Fruit fly (Drosophila melanogaster) whole organism, embryonic: ENCODE results near the gene CG11307.
A peak's percentile ranks its signal among the peaks of the same experiment; 100 is the strongest.

Source experiments
- Atf6 ChIP-seq: fragments of 200-800 bp; sonication (Bioruptor generic); IDR thresholded peaks from 2 replicates; pipeline ENCODE4 v1.3.6; 2022; ENCODE audit warnings: missing biosample characterization, missing genetic modification characterization
- CG1024 ChIP-seq: fragments of 200-800 bp; sonication (Bioruptor generic); IDR thresholded peaks from 2 replicates; pipeline ENCODE4 v1.3.6; 2022; ENCODE audit warnings: missing biosample characterization, missing genetic modification characterization
- CG10543 ChIP-seq: fragments of 200-800 bp; sonication (Bioruptor generic); optimal IDR thresholded peaks from 3 replicates; lab custom pipeline; 2017; ENCODE audit warnings: missing biosample characterization, mild to moderate bottlenecking, missing genetic modification characterization, moderate library complexity
- CG11560 ChIP-seq: fragments of 200-800 bp; sonication (Bioruptor generic); IDR thresholded peaks from 3 replicates; pipeline ENCODE4 v1.3.6; 2022; ENCODE audit warnings: missing biosample characterization, missing genetic modification characterization
- CG13296 ChIP-seq: fragments of 200-800 bp; sonication (Bioruptor generic); optimal IDR thresholded peaks from 3 replicates; lab custom pipeline; 2018; ENCODE audit warnings: missing biosample characterization, mild to moderate bottlenecking, missing genetic modification characterization
- CG13894 ChIP-seq: fragments of 200-800 bp; sonication (Bioruptor generic); optimal IDR thresholded peaks from 3 replicates; lab custom pipeline; 2018; ENCODE audit warnings: missing biosample characterization, mild to moderate bottlenecking, missing genetic modification characterization, moderate library complexity
- CG15479 ChIP-seq: fragments of 200-800 bp; sonication (Bioruptor generic); optimal IDR thresholded peaks from 3 replicates; lab custom pipeline; 2019; ENCODE audit warnings: missing biosample characterization, mild to moderate bottlenecking, missing genetic modification characterization, moderate library complexity
- CG1602 ChIP-seq: fragments of 200-800 bp; sonication (Bioruptor generic); optimal IDR thresholded peaks from 3 replicates; lab custom pipeline; 2016; ENCODE audit warnings: missing biosample characterization, missing genetic modification characterization
- CG17802 ChIP-seq: fragments of 200-800 bp; sonication (Bioruptor generic); optimal IDR thresholded peaks from 2 replicates; lab custom pipeline; 2018; ENCODE audit warnings: missing biosample characterization, mild to moderate bottlenecking, missing genetic modification characterization, moderate library complexity
- CG18262 ChIP-seq: fragments of 200-800 bp; optimal IDR thresholded peaks from 3 replicates; lab custom pipeline; 2019; ENCODE audit warnings: missing biosample characterization, mild to moderate bottlenecking, missing genetic modification characterization, moderate library complexity
- CG2116 ChIP-seq: fragments of 200-800 bp; sonication (Bioruptor generic); optimal IDR thresholded peaks from 3 replicates; lab custom pipeline; 2018; ENCODE audit warnings: missing biosample characterization, mild to moderate bottlenecking, missing genetic modification characterization
- CG3281 ChIP-seq: fragments of 200-800 bp; sonication (Bioruptor generic); optimal IDR thresholded peaks from 3 replicates; lab custom pipeline; 2017; ENCODE audit warnings: missing biosample characterization, mild to moderate bottlenecking, missing genetic modification characterization
- CG42726 ChIP-seq: fragments of 200-800 bp; sonication (Bioruptor generic); IDR thresholded peaks from 2 replicates; pipeline ENCODE4 v1.3.6; 2022; ENCODE audit warnings: missing biosample characterization, missing genetic modification characterization; ENCODE audit not compliant: partially characterized antibody
- CG4282 ChIP-seq: fragments of 200-800 bp; sonication (Bioruptor generic); optimal IDR thresholded peaks from 2 replicates; lab custom pipeline; 2016; ENCODE audit warnings: missing biosample characterization, missing genetic modification characterization
- CG4424 ChIP-seq: fragments of 200-800 bp; sonication (Bioruptor generic); optimal IDR thresholded peaks from 3 replicates; lab custom pipeline; 2016; ENCODE audit warnings: missing biosample characterization, missing genetic modification characterization
- CG6683 ChIP-seq: fragments of 200-800 bp; sonication (Bioruptor generic); optimal IDR thresholded peaks from 2 replicates; lab custom pipeline; 2017; ENCODE audit warnings: missing biosample characterization, mild to moderate bottlenecking, missing genetic modification characterization, missing genetic modification reagents
- CG6765 ChIP-seq: fragments of 200-800 bp; sonication (Bioruptor generic); optimal IDR thresholded peaks from 3 replicates; lab custom pipeline; 2017; ENCODE audit warnings: missing biosample characterization, mild to moderate bottlenecking, missing genetic modification characterization
- CG6791 ChIP-seq: fragments of 200-800 bp; sonication (Bioruptor generic); IDR thresholded peaks from 3 replicates; pipeline ENCODE4 v1.3.6; 2022; ENCODE audit warnings: missing biosample characterization, missing genetic modification characterization; ENCODE audit not compliant: partially characterized antibody
- CG8089 ChIP-seq: fragments of 200-800 bp; sonication (Bioruptor generic); optimal IDR thresholded peaks from 3 replicates; lab custom pipeline; 2016; ENCODE audit warnings: missing biosample characterization, missing genetic modification characterization
- CG8478 ChIP-seq: fragments of >200 bp; optimal IDR thresholded peaks from 2 replicates; lab custom pipeline; 2018
- CG9437 ChIP-seq: fragments of 200-800 bp; sonication (Bioruptor generic); optimal IDR thresholded peaks from 2 replicates; lab custom pipeline; 2018; ENCODE audit warnings: missing biosample characterization, mild to moderate bottlenecking, missing genetic modification characterization
- CrebB ChIP-seq: fragments of 200-800 bp; sonication (Bioruptor generic); optimal IDR thresholded peaks from 3 replicates; lab custom pipeline; 2018; ENCODE audit warnings: missing biosample characterization, mild to moderate bottlenecking, missing genetic modification characterization
- D19A ChIP-seq: fragments of 200-800 bp; optimal IDR thresholded peaks from 3 replicates; lab custom pipeline; 2019; ENCODE audit warnings: missing biosample characterization, mild to moderate bottlenecking, missing genetic modification characterization, moderate library complexity
- Dbx ChIP-seq: fragments of 200-800 bp; sonication (Bioruptor generic); IDR thresholded peaks from 3 replicates; pipeline ENCODE4 v1.3.6; 2022; ENCODE audit warnings: missing biosample characterization, missing genetic modification characterization
- Dip3 ChIP-seq: fragments of 200-800 bp; sonication (Bioruptor generic); optimal IDR thresholded peaks from 3 replicates; lab custom pipeline; 2016; ENCODE audit warnings: missing biosample characterization, missing genetic modification characterization
- E2f1 ChIP-seq: fragments of 200-800 bp; sonication (Bioruptor generic); IDR thresholded peaks from 2 replicates; pipeline ENCODE4 v1.3.6; 2022; ENCODE audit warnings: missing biosample characterization, missing genetic modification characterization
- HLH4C ChIP-seq: fragments of 200-800 bp; sonication (Bioruptor generic); IDR thresholded peaks from 3 replicates; pipeline ENCODE4 v1.3.6; 2022; ENCODE audit warnings: missing biosample characterization, missing genetic modification characterization; ENCODE audit not compliant: partially characterized antibody
- Hr3 ChIP-seq: fragments of 200-800 bp; sonication (Bioruptor generic); optimal IDR thresholded peaks from 3 replicates; lab custom pipeline; 2016; ENCODE audit warnings: missing biosample characterization, missing genetic modification characterization
- PHDP ChIP-seq: fragments of 200-800 bp; sonication (Bioruptor generic); optimal IDR thresholded peaks from 3 replicates; lab custom pipeline; 2018; ENCODE audit warnings: missing biosample characterization, mild to moderate bottlenecking, missing genetic modification characterization, moderate library complexity
- Sry-δ ChIP-seq: fragments of 200-800 bp; sonication (Bioruptor generic); optimal IDR thresholded peaks from 2 replicates; lab custom pipeline; 2016; ENCODE audit warnings: missing biosample characterization, missing genetic modification characterization
- Ssrp ChIP-seq: fragments of 200-800 bp; sonication (Bioruptor generic); optimal IDR thresholded peaks from 2 replicates; lab custom pipeline; 2018; ENCODE audit warnings: missing biosample characterization, mild to moderate bottlenecking, missing genetic modification characterization, moderate library complexity
- Tbp ChIP-seq: fragments of >200 bp; optimal IDR thresholded peaks from 2 replicates; lab custom pipeline; 2018; ENCODE audit warnings: missing biosample characterization, missing genetic modification characterization
- Usf ChIP-seq: fragments of 200-800 bp; sonication (Bioruptor generic); optimal IDR thresholded peaks from 2 replicates; lab custom pipeline; 2017; ENCODE audit warnings: missing genotype, missing biosample characterization, missing genetic modification characterization
- abd-A ChIP-seq: fragments of 200-800 bp; sonication (Bioruptor generic); optimal IDR thresholded peaks from 3 replicates; lab custom pipeline; 2019; ENCODE audit warnings: missing biosample characterization, mild to moderate bottlenecking, missing genetic modification characterization, moderate library complexity
- disco-r ChIP-seq: fragments of 200-800 bp; sonication (Bioruptor generic); optimal IDR thresholded peaks from 2 replicates; lab custom pipeline; 2016; ENCODE audit warnings: missing biosample characterization, missing genetic modification characterization
- dpn ChIP-seq, 2 experiments: fragments of 200-800 bp; sonication (Bioruptor generic); optimal IDR thresholded peaks; 3 replicates each; lab custom pipeline; 2016; ENCODE audit warnings: missing biosample characterization in 2 of 2, missing genetic modification characterization in 2 of 2
- emc ChIP-seq: fragments of 200-800 bp; sonication (Bioruptor generic); optimal IDR thresholded peaks from 2 replicates; lab custom pipeline; 2016; ENCODE audit warnings: missing biosample characterization, missing genetic modification characterization
- en ChIP-seq: fragments of 200-800 bp; sonication (Bioruptor generic); optimal IDR thresholded peaks from 2 replicates; lab custom pipeline; 2016; ENCODE audit warnings: missing biosample characterization, missing genetic modification characterization
- fru ChIP-seq: fragments of >200 bp; optimal IDR thresholded peaks from 2 replicates; lab custom pipeline; 2017
- fu2 ChIP-seq: fragments of 200-800 bp; sonication (Bioruptor generic); optimal IDR thresholded peaks from 2 replicates; lab custom pipeline; 2016; ENCODE audit warnings: missing biosample characterization, missing genetic modification characterization
- gcm2 ChIP-seq: fragments of 200-800 bp; sonication (Bioruptor generic); optimal IDR thresholded peaks from 2 replicates; lab custom pipeline; 2016; ENCODE audit warnings: missing biosample characterization, missing genetic modification characterization
- hbn ChIP-seq: fragments of 200-800 bp; sonication (Bioruptor generic); IDR thresholded peaks from 2 replicates; pipeline ENCODE4 v1.3.6; 2022; ENCODE audit warnings: missing biosample characterization, missing genetic modification characterization; ENCODE audit not compliant: partially characterized antibody
- kni ChIP-seq: fragments of 200-800 bp; sonication (Bioruptor generic); optimal IDR thresholded peaks from 3 replicates; lab custom pipeline; 2017; ENCODE audit warnings: mild to moderate bottlenecking, missing biosample characterization, missing genetic modification reagents, missing genetic modification characterization
- lab ChIP-seq: fragments of 200-800 bp; sonication (Bioruptor generic); optimal IDR thresholded peaks from 3 replicates; lab custom pipeline; 2017; ENCODE audit warnings: missing biosample characterization, missing genetic modification characterization, mild to moderate bottlenecking, moderate library complexity, missing genetic modification reagents
- lov ChIP-seq, 2 experiments: fragments of 200-800 bp in 1 of 2; fragments of >200 bp in 1 of 2; sonication (Bioruptor generic) in 1 of 2; IDR thresholded peaks in 1 of 2; optimal IDR thresholded peaks in 1 of 2; 2 replicates in 1 of 2; 3 replicates in 1 of 2; pipeline versions ENCODE4 v1.3.6 to Lab custom; 2017 to 2022; ENCODE audit warnings: missing biosample characterization in 1 of 2, missing genetic modification characterization in 1 of 2
- p53 ChIP-seq: fragments of 200-800 bp; sonication (Bioruptor generic); optimal IDR thresholded peaks from 2 replicates; lab custom pipeline; 2016; ENCODE audit warnings: missing biosample characterization, missing genetic modification characterization
- pum ChIP-seq: fragments of 200-800 bp; sonication (Bioruptor generic); optimal IDR thresholded peaks from 2 replicates; lab custom pipeline; 2016; ENCODE audit warnings: missing biosample characterization, missing genetic modification characterization
- sob ChIP-seq: fragments of 200-800 bp; sonication (Bioruptor generic); IDR thresholded peaks from 2 replicates; pipeline ENCODE4 v1.3.6; 2022; ENCODE audit warnings: missing biosample characterization, missing genetic modification characterization
- tna ChIP-seq: fragments of 200-800 bp; sonication (Bioruptor generic); IDR thresholded peaks from 2 replicates; pipeline ENCODE4 v1.3.6; 2022; ENCODE audit warnings: missing biosample characterization, missing genetic modification characterization; ENCODE audit not compliant: partially characterized antibody
- trem ChIP-seq: fragments of 200-800 bp; optimal IDR thresholded peaks from 3 replicates; lab custom pipeline; 2019; ENCODE audit warnings: missing biosample characterization, mild to moderate bottlenecking, missing genetic modification characterization, moderate library complexity
- zen2 ChIP-seq: fragments of 200-800 bp; sonication (Bioruptor generic); IDR thresholded peaks from 3 replicates; pipeline ENCODE4 v1.3.6; 2022; ENCODE audit warnings: missing biosample characterization, missing genetic modification characterization; ENCODE audit not compliant: partially characterized antibody

Gene CG11307

DNA sequence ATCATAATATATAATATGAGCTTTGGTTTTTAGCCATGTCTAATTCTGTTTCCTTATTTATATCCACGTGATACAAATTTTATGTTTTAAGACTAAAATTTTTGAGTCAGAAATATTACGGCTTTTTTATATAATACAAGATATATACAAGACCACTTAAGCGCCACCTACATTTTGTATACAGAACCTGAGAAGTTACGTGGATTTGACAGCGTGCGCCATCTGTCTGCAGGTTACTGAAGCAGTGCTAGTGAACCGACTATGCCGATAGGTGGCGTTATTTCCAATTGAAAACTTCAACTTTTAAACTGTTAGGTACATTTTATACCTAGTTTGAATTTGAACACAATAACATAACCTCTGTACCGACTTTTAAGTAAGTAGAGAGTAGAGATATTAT, 35.3 kb downstream of the CG11307 start (continued):
- TF ChIP-seq en (GFP tag; lab: Kevin White, UChicago) (peak; percentile 44), CrebB (peak; percentile 18), CG2116 (GFP tag; lab: Kevin White, UChicago) (no peak), zen2 (GFP tag; lab: Robert Waterston, UW) (no peak), CG8089 (GFP tag; lab: Kevin White, UChicago) (peak; percentile 77), CG17802 (tag; lab: Kevin White, UChicago) (peak; percentile 17), sob (GFP tag; lab: Robert Waterston, UW) (peak; percentile 70; the same call in 1 of the 2 replicates), CG18262 (tag; lab: Kevin White, UChicago) (peak; percentile 57), Tbp (GFP tag; lab: Kevin White, UChicago) (no peak), abd-A (no peak), CG10543 (no peak), CG11560 (tag; lab: Robert Waterston, UW) (no peak), pum (GFP tag; lab: Kevin White, UChicago) (peak; percentile 78), Ssrp (peak; percentile 46), kni (GFP tag; lab: Kevin White, UChicago) (no peak), HLH4C (GFP tag; lab: Robert Waterston, UW) (no peak), Sry-δ (peak; percentile 33), trem (tag; lab: Kevin White, UChicago) (peak; percentile 61), disco-r (peak; percentile 55), Atf6 (GFP tag; lab: Robert Waterston, UW) (no peak), tna (no peak), PHDP (tag; lab: Kevin White, UChicago) (peak; percentile 65), CG13894 (tag; lab: Kevin White, UChicago) (peak; percentile 57), CG1024 (GFP tag; lab: Robert Waterston, UW) (0 out of 2 replicates have a peak, but pooled peaks have one; percentile 24), CG6765 (GFP tag; lab: Kevin White, UChicago) (no peak), E2f1 (peak; percentile 55; the same call in 1 of the 2 replicates), CG1602 (GFP tag; lab: Kevin White, UChicago) (peak; percentile 82), hbn (no peak), CG15479 (GFP tag; lab: Kevin White, UChicago) (no peak), CG13296 (GFP tag; lab: Kevin White, UChicago) (no peak), D19A (tag; lab: Kevin White, UChicago) (peak; percentile 47), fu2 (GFP tag; lab: Kevin White, UChicago) (peak; percentile 34), CG4282 (GFP tag; lab: Kevin White, UChicago) (no peak), CG6683 (GFP tag; lab: Kevin White, UChicago) (no peak), fru (lab: Kevin White, UChicago) (no peak), lab (peak; percentile 34), dpn (GFP tag; optimal IDR thresholded peaks at IDR 0.05; lab: Kevin White, UChicago) (peak; percentile 77 to 82), Dbx (GFP tag; lab: Robert Waterston, UW) (peak; percentile 81), emc (no peak), CG6791 (peak; percentile 55; the same call in 1 of the 3 replicates), p53 (GFP tag; lab: Kevin White, UChicago) (peak; percentile 19), CG3281 (no peak), Dip3 (GFP tag; lab: Kevin White, UChicago) (no peak), Usf (GFP tag; lab: Kevin White, UChicago) (no peak), CG42726 (peak; percentile 79), CG4424 (peak; percentile 75), gcm2 (GFP tag; lab: Kevin White, UChicago) (peak; percentile 47), CG9437 (no peak), lov (optimal IDR thresholded peaks at IDR 0.05; lab: Kevin White, UChicago) (no peak), lov (GFP tag; IDR thresholded peaks at IDR 0.05; lab: Robert Waterston, UW) (no peak), Hr3 (GFP tag; lab: Kevin White, UChicago) (peak; percentile 81), CG8478 (peak; percentile 31)
